Fruit fly (Drosophila melanogaster) whole organism, adult: ENCODE data around the gene miple2.

Source experiments
- CG11617 ChIP-seq: fragments of 200-800 bp; sonication (Bioruptor generic); optimal IDR thresholded peaks from 2 replicates; lab custom pipeline; 2017; ENCODE audit warnings: mild to moderate bottlenecking, missing biosample characterization, missing genetic modification reagents, missing genetic modification characterization
- CG12768 ChIP-seq: fragments of 200-800 bp; sonication (Bioruptor generic); optimal IDR thresholded peaks from 2 replicates; lab custom pipeline; 2017; ENCODE audit warnings: missing biosample characterization, missing genetic modification characterization, mild to moderate bottlenecking, moderate library complexity, missing genetic modification reagents
- CG14711 ChIP-seq: fragments of 200-800 bp; sonication (Bioruptor generic); optimal IDR thresholded peaks from 2 replicates; lab custom pipeline; 2018; ENCODE audit warnings: missing biosample characterization, mild to moderate bottlenecking, missing genetic modification characterization, moderate library complexity
- CG1620 ChIP-seq: fragments of 200-800 bp; sonication (Bioruptor generic); optimal IDR thresholded peaks from 2 replicates; lab custom pipeline; 2016; ENCODE audit warnings: missing biosample characterization, missing genetic modification characterization
- CG33017 ChIP-seq: fragments of 200-800 bp; sonication (Bioruptor generic); optimal IDR thresholded peaks from 2 replicates; lab custom pipeline; 2018; ENCODE audit warnings: missing biosample characterization, mild to moderate bottlenecking, missing genetic modification characterization, moderate library complexity
- CG5204 ChIP-seq: fragments of 200-800 bp; sonication (Bioruptor generic); optimal IDR thresholded peaks from 2 replicates; lab custom pipeline; 2016; ENCODE audit warnings: missing biosample characterization, missing genetic modification characterization
- CG7045 ChIP-seq: fragments of 200-800 bp; sonication (Bioruptor generic); optimal IDR thresholded peaks from 2 replicates; lab custom pipeline; 2017; ENCODE audit warnings: missing biosample characterization, mild to moderate bottlenecking, missing genetic modification characterization
- CG7101 ChIP-seq: fragments of 200-800 bp; sonication (Bioruptor generic); optimal IDR thresholded peaks from 2 replicates; lab custom pipeline; 2018; ENCODE audit warnings: missing biosample characterization, mild to moderate bottlenecking, missing genetic modification characterization, moderate library complexity
- Clk ChIP-seq: fragments of 200-800 bp; sonication (Bioruptor generic); optimal IDR thresholded peaks from 2 replicates; lab custom pipeline; 2017; ENCODE audit warnings: missing biosample characterization, missing genetic modification characterization
- Crg-1 ChIP-seq: fragments of 200-800 bp; sonication (Bioruptor generic); optimal IDR thresholded peaks from 2 replicates; lab custom pipeline; 2016; ENCODE audit warnings: missing biosample characterization, missing genetic modification characterization
- Hr96 ChIP-seq: fragments of 200-800 bp; sonication (Bioruptor generic); optimal IDR thresholded peaks from 2 replicates; lab custom pipeline; 2016; ENCODE audit warnings: missing biosample characterization, missing genetic modification characterization
- Mnt ChIP-seq: fragments of 200-800 bp; sonication (Bioruptor generic); optimal IDR thresholded peaks from 2 replicates; lab custom pipeline; 2016; ENCODE audit warnings: missing biosample characterization, mild to moderate bottlenecking, missing genetic modification characterization
- bab1 ChIP-seq: fragments of 200-800 bp; sonication (Bioruptor generic); optimal IDR thresholded peaks from 3 replicates; lab custom pipeline; 2019; ENCODE audit warnings: missing biosample characterization, mild to moderate bottlenecking, missing genetic modification characterization, moderate library complexity
- cic ChIP-seq: fragments of 200-800 bp; sonication (Bioruptor generic); optimal IDR thresholded peaks from 2 replicates; lab custom pipeline; 2017; ENCODE audit warnings: missing biosample characterization, mild to moderate bottlenecking, missing genetic modification characterization, moderate library complexity
- cnc ChIP-seq, 2 experiments: fragments of >200 bp; optimal IDR thresholded peaks; 2 replicates each; lab custom pipeline; 2017
- kay ChIP-seq: fragments of 200-800 bp; sonication (Bioruptor generic); peaks from one replicate; lab custom pipeline; 2016; ENCODE audit warnings: missing biosample characterization, missing genetic modification characterization, borderline replicate concordance
- ovo ChIP-seq: fragments of 200-800 bp; sonication (Bioruptor generic); optimal IDR thresholded peaks from 2 replicates; lab custom pipeline; 2016; ENCODE audit warnings: missing biosample characterization, missing genetic modification characterization
- pad ChIP-seq: fragments of 200-800 bp; sonication (Bioruptor generic); optimal IDR thresholded peaks from 3 replicates; lab custom pipeline; 2017; ENCODE audit warnings: missing biosample characterization, missing genetic modification characterization, mild to moderate bottlenecking, moderate library complexity, missing genetic modification reagents
- tj ChIP-seq: fragments of 200-800 bp; sonication (Bioruptor generic); optimal IDR thresholded peaks from 3 replicates; lab custom pipeline; 2017; ENCODE audit warnings: missing biosample characterization, mild to moderate bottlenecking, missing genetic modification characterization, moderate library complexity
- toe ChIP-seq: fragments of 200-800 bp; sonication (Bioruptor generic); optimal IDR thresholded peaks from 2 replicates; lab custom pipeline; 2016; ENCODE audit warnings: missing biosample characterization, missing genetic modification characterization

miple2 gene

DNA sequence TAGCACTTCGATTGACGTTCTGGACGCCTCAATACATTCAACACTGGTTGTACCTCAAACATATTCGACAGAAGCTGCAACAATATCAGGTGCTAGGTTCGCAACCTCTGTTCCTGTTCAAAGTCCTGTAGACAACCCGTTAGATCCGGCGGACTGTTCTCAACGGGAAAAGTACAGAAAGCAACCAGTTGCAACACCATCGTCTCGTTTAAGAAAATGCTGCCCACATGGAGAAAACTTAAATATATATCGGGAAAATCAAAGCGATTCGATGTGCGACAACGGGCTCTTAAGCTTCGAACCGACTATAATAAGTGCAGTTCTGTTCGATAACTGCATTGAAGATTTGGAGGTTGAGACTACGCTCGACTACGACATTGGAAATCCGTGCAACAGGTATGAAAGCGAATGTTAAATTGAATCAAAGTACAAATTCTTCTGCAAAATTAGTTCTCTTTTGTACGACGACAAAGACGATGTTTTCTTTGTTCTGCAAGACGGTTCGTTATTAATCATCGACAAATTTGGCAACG lies 22.7 kb upstream of the miple2 start:
- TF ChIP-seq CG12768 (GFP tag; lab: Kevin White, UChicago) (peak; percentile 30), ovo (GFP tag; lab: Kevin White, UChicago) (no peak), CG5204 (GFP tag; lab: Kevin White, UChicago) (no peak), CG33017 (tag; lab: Kevin White, UChicago) (no peak), toe (GFP tag; lab: Kevin White, UChicago) (no peak), cnc (optimal IDR thresholded peaks at IDR 0.05; lab: Kevin White, UChicago) (no peak)

DNA sequence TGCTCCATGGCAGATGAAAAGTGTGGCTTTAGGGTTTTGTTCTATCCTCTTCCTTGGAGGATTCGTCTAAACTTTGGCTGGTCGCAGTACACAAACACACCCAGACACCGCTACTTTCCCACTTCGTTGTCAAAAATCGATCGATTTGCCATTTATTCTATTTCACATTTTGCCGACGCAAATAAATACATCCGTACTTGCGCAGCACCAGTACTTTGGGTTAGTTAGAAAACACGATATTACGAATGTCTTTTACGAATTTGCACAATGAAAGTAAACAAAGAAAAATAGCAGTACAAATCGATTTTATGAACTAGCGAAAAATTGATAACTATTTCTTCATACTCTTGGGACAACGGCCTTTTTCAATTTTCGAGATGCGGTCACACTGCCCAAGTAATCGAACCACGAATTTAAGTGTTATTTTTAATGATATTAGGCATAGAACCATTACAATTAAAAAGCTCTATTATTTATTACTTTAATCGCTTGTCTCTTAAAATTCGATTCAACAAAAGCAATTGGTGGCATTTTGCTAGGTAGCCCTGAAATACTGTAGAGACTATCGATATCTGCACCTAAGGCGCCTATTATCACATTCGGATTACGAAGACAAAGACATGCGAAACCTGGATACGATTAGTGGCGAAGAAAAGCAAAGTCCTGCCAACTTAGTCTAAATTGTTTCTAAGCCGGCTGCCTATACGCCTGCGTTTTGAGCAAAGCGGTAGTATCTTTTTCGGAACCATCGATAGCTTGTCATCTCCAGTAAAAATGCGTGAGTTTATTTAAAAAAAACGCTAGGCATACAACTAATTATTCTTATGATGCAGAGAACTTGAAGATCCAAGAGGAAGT lies 13.2 kb upstream of the miple2 start, which contains the start of the genes DIP2 and wac:
TSS of gene DIP2 (minus strand) at position 337 of the 858 bp plus-strand sequence.
TSS of gene wac (plus strand) at position 559 of the 858 bp plus-strand sequence.
- TF ChIP-seq ovo (GFP tag; lab: Kevin White, UChicago) (peak; percentile 43), CG7045 (GFP tag; lab: Kevin White, UChicago) (peak; percentile 10), CG33017 (tag; lab: Kevin White, UChicago) (peak; percentile 41), CG12768 (GFP tag; lab: Kevin White, UChicago) (peak; percentile 46), CG5204 (GFP tag; lab: Kevin White, UChicago) (no peak), CG1620 (peak; percentile 68), pad (GFP tag; lab: Kevin White, UChicago) (peak; percentile 48), Hr96 (GFP tag; lab: Kevin White, UChicago) (no peak), kay (GFP tag; lab: Kevin White, UChicago) (no peak), bab1 (peak; percentile 63), Clk (GFP tag; lab: Kevin White, UChicago) (no peak), Crg-1 (GFP tag; lab: Kevin White, UChicago) (peak; percentile 59), CG7101 (peak; percentile 64), CG11617 (GFP tag; lab: Kevin White, UChicago) (peak; percentile 69), Mnt (GFP tag; lab: Kevin White, UChicago) (peak; percentile 54), toe (GFP tag; lab: Kevin White, UChicago) (no peak), cnc (optimal IDR thresholded peaks at IDR 0.05; lab: Kevin White, UChicago) (no peak), cic (GFP tag; lab: Kevin White, UChicago) (no peak), CG14711 (tag; lab: Kevin White, UChicago) (peak; percentile 71), tj (GFP tag; lab: Kevin White, UChicago) (peak; percentile 54)

DNA sequence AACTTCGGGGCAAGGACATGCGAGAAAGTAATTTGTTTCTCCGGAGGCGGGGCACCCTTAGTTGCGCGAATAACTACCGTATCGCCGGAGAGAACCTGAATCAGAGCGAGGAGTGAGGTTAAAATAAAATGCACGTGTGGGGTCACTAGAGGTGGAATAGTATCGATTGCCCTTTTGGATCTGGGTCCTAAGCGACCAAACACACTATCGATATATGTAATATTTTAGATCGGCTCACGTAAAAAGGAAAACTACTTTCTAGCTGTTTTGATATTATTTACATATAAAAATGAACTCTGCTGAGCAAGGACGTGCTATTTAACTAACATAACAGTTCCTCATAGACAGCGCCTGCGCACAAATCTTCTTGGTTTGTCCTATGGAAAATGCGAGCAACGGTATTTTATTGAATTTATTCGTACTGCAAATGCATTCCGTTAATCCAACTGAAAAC lies 8.2 kb upstream of the miple2 start:
- TF ChIP-seq pad (GFP tag; lab: Kevin White, UChicago) (peak; percentile 5), Hr96 (GFP tag; lab: Kevin White, UChicago) (peak; percentile 32), Crg-1 (GFP tag; lab: Kevin White, UChicago) (no peak), CG12768 (GFP tag; lab: Kevin White, UChicago) (peak; percentile 58), CG14711 (tag; lab: Kevin White, UChicago) (no peak), bab1 (no peak), CG5204 (GFP tag; lab: Kevin White, UChicago) (no peak), cnc (optimal IDR thresholded peaks at IDR 0.05; lab: Kevin White, UChicago) (no peak), kay (GFP tag; lab: Kevin White, UChicago) (no peak), CG33017 (tag; lab: Kevin White, UChicago) (no peak), CG7045 (GFP tag; lab: Kevin White, UChicago) (no peak), Clk (GFP tag; lab: Kevin White, UChicago) (no peak), Mnt (GFP tag; lab: Kevin White, UChicago) (peak; percentile 97), ovo (GFP tag; lab: Kevin White, UChicago) (peak; percentile 79), CG1620 (peak; percentile 29), tj (GFP tag; lab: Kevin White, UChicago) (peak; percentile 23), CG11617 (GFP tag; lab: Kevin White, UChicago) (no peak), cic (GFP tag; lab: Kevin White, UChicago) (no peak), CG7101 (peak; percentile 5), toe (GFP tag; lab: Kevin White, UChicago) (no peak)

DNA sequence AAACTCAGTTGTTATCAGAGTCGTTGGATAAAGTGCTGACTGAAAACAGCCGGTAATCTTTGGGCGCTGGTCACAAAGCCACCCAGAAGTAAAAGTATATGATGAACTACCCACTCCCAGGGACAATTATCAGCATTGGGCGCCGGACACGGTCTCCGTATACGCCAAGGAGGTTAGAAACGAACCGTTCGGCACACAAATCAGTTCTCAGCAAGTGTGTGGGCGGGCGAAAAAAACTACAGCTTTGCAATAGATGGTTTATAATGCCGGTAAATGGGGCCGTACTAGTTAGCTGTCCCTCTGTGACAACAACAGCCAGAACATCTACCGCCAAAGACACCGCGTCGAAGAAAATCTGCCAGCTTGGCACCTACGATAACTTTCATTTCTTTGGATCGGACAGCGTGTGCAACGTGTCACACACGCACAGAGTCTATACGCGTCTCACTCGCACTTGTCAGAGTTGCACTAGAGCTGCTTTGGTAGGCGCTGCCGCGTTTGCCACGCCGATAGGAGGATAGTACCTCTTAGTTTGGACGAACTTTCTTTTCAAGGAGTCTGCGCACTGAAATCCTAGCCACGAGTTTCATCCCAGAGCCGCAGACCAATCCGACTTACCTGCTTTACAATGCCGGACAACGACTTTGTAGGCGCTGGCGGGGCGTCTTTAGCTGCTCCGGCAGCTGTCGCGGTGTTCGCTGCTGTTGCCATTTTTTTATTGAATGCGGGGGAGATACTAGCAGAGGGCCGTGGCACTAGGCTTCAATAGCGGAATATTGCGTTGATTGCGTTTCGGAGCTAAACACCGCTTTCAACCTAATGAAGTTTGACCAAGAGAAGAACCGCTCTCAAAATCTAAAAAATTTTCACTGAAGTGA lies 7.3 kb upstream of the miple2 start:
- TF ChIP-seq Mnt (GFP tag; lab: Kevin White, UChicago) (peak; percentile 48), CG7101 (no peak)
